Fruit fly (Drosophila melanogaster): ENCODE data around the gene CAH3.

The CAH3 gene

DNA sequence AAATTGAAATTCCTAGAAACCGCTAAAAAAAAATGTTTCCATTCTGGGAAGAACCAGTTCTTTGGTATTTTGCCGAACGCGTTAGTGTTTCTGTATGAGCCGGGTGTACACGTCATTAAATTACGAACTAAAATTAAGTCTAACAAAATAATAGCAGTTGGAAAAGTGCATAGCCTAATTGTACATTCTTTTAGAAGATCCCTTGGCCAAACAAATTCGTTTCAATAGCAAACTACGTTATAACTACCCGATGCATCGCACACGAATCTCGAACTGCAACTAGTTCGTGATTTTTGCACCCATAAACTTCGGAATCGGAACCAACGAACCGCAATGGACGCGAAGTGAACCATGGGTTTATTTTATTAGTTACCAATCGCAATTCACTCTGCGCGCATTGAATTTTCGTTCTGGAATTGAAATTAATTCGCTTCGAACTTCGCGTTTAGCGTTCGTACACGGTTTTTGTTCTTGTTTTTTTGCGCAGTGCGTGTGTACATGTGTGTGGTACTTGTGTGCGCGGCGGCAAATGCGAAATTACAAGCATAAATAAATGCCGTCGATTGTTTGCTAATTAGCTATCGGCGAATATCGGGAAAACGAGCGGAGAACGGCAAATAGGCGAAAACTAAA is at the start of gene CAH3:
TSS of gene CAH3 (plus strand) at position 64 of the 633 bp plus-strand sequence.
- TF ChIP-seq CG12605 (GFP tag; IDR thresholded peaks at IDR 0.05) (peak; percentile 92), Ets98B (GFP tag; IDR thresholded peaks at IDR 0.05) (peak; percentile 95), CG32121 (GFP tag; IDR thresholded peaks at IDR 0.05) (peak; percentile 93), rn (GFP tag; IDR thresholded peaks at IDR 0.05) (peak; percentile 81), Snoo (tag; optimal IDR thresholded peaks at IDR 0.05) (peak; percentile 94), gl (tag; optimal IDR thresholded peaks at IDR 0.05) (peak; percentile 94), fd96Ca (GFP tag; IDR thresholded peaks at IDR 0.05) (peak; percentile 97), CG13204 (GFP tag; optimal IDR thresholded peaks at IDR 0.05) (peak; percentile 84), CG10348 (GFP tag; IDR thresholded peaks at IDR 0.05) (peak; percentile 58; the same call in 1 of the 2 replicates), D1 (tag; optimal IDR thresholded peaks at IDR 0.05) (peak; percentile 72), CG8301 (tag; optimal IDR thresholded peaks at IDR 0.05) (peak; percentile 95), CG9948 (tag; optimal IDR thresholded peaks at IDR 0.05) (peak; percentile 93), Pif1A (GFP tag; optimal IDR thresholded peaks at IDR 0.05) (peak; percentile 95), EcR (GFP tag; optimal IDR thresholded peaks at IDR 0.05) (peak; percentile 33), CG34367 (tag; optimal IDR thresholded peaks at IDR 0.05) (peak; percentile 96), Pif1B (GFP tag; optimal IDR thresholded peaks at IDR 0.05) (peak; percentile 94), CG15710 (tag; optimal IDR thresholded peaks at IDR 0.05) (peak; percentile 96), CG17806 (tag; optimal IDR thresholded peaks at IDR 0.05) (peak; percentile 93), CG8159 (tag; optimal IDR thresholded peaks at IDR 0.05) (peak; percentile 95), CG14655 (GFP tag; optimal IDR thresholded peaks at IDR 0.05) (peak; percentile 96), CG4496 (GFP tag; IDR thresholded peaks at IDR 0.05) (peak; percentile 95)

DNA sequence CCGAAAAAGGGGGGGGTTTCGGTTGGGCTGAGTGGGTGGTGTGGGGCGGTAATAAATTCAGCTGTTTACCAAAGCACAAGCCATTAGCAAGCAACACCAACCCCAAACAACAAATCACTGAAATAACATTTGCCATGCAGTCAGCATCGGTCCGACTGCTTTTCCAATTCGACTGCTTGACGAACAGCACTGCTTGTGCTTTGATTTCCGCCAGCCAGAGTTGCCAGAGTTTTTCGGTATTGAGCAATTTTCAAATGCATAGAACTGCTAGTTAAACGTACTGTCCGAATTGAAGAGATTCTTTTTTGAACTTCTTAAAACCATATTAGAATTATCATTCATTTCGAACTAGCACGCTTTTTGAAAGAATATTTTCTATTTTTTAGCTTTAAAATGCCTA is 46.3 kb upstream of the CAH3 start:
- TF ChIP-seq CG34367 (tag; optimal IDR thresholded peaks at IDR 0.05) = no peak
- no peak for TF ChIP-seq CG32121 (GFP tag; IDR thresholded peaks at IDR 0.05)
- no peak for TF ChIP-seq CG15710 (tag; optimal IDR thresholded peaks at IDR 0.05)
- no peak for TF ChIP-seq Pif1A (GFP tag; optimal IDR thresholded peaks at IDR 0.05)
- TF ChIP-seq Ets98B (GFP tag; IDR thresholded peaks at IDR 0.05) = no peak
- TF ChIP-seq CG10348 (GFP tag; IDR thresholded peaks at IDR 0.05) = no peak
- no peak for TF ChIP-seq CG12605 (GFP tag; IDR thresholded peaks at IDR 0.05)
- TF ChIP-seq CG14655 (GFP tag; optimal IDR thresholded peaks at IDR 0.05) = no peak
- TF ChIP-seq CG8159 (tag; optimal IDR thresholded peaks at IDR 0.05) = no peak
- TF ChIP-seq gl (tag; optimal IDR thresholded peaks at IDR 0.05) = no peak
- TF ChIP-seq Pif1B (GFP tag; optimal IDR thresholded peaks at IDR 0.05) = no peak
- no peak for TF ChIP-seq CG17806 (tag; optimal IDR thresholded peaks at IDR 0.05)
- no peak for TF ChIP-seq rn (GFP tag; IDR thresholded peaks at IDR 0.05)
- TF ChIP-seq fd96Ca (GFP tag; IDR thresholded peaks at IDR 0.05) = no peak
- TF ChIP-seq CG9948 (tag; optimal IDR thresholded peaks at IDR 0.05) = no peak
- no peak for TF ChIP-seq EcR (GFP tag; optimal IDR thresholded peaks at IDR 0.05)
- no peak for TF ChIP-seq CG4496 (GFP tag; IDR thresholded peaks at IDR 0.05)
- no peak for TF ChIP-seq CG13204 (GFP tag; optimal IDR thresholded peaks at IDR 0.05)
- TF ChIP-seq D1 (tag; optimal IDR thresholded peaks at IDR 0.05) = no peak
- TF ChIP-seq Snoo (tag; optimal IDR thresholded peaks at IDR 0.05) = no peak

DNA sequence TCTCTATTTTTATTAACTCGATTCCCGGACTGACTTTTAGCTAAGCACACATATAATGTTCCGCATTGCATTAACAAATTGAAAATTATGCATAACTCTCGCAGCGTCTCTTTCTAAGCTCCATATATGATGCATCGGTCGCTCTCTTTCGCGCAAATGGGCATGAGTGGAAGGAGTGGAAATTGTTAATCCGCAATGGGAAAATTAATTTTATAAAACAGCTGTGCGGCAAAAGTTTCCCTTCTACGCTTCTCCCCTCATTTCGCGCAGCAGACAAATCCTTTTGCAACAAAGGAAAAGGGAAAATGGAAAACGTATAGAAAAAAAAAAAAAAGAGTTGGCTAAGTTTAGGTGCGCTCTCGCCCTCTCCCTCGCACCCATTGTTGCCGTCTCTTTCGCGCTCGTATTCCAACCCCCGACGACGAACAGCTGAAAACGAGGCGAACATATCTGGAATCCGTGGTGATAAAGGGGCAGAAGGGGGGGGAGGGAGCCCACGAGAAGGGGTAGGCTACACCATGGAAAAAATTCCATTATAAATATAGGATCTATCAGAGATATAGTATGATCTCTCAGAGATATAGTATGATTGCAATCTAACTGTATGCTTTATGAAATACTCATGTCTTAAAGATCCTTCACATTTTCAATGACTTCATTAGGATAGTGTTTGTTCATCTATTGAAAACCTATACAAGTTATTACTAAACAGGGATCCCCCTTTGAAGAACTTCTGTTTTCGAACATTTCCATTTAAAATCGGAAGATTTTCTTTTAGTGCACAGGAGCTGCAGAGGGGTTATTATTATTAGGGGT is 44.7 kb upstream of the CAH3 start:
- no peak for TF ChIP-seq CG34367 (tag; optimal IDR thresholded peaks at IDR 0.05)
- no peak for TF ChIP-seq fd96Ca (GFP tag; IDR thresholded peaks at IDR 0.05)
- no peak for TF ChIP-seq D1 (tag; optimal IDR thresholded peaks at IDR 0.05)
- TF ChIP-seq CG32121 (GFP tag; IDR thresholded peaks at IDR 0.05) = no peak
- no peak for TF ChIP-seq CG13204 (GFP tag; optimal IDR thresholded peaks at IDR 0.05)
- TF ChIP-seq CG10348 (GFP tag; IDR thresholded peaks at IDR 0.05) = no peak
- TF ChIP-seq CG12605 (GFP tag; IDR thresholded peaks at IDR 0.05) = no peak
- TF ChIP-seq gl (tag; optimal IDR thresholded peaks at IDR 0.05) = no peak
- no peak for TF ChIP-seq Pif1A (GFP tag; optimal IDR thresholded peaks at IDR 0.05)
- no peak for TF ChIP-seq EcR (GFP tag; optimal IDR thresholded peaks at IDR 0.05)
- TF ChIP-seq Ets98B (GFP tag; IDR thresholded peaks at IDR 0.05) = no peak
- TF ChIP-seq CG17806 (tag; optimal IDR thresholded peaks at IDR 0.05) = no peak
- no peak for TF ChIP-seq CG8301 (tag; optimal IDR thresholded peaks at IDR 0.05)
- no peak for TF ChIP-seq Pif1B (GFP tag; optimal IDR thresholded peaks at IDR 0.05)

dm6 chrX:8637013-8637412 is 44.0 kb upstream of the CAH3 start:
- TF ChIP-seq CG17806 (tag; optimal IDR thresholded peaks at IDR 0.05) (no peak), EcR (GFP tag; optimal IDR thresholded peaks at IDR 0.05) (no peak), Snoo (tag; optimal IDR thresholded peaks at IDR 0.05) (no peak), CG8301 (tag; optimal IDR thresholded peaks at IDR 0.05) (no peak), gl (tag; optimal IDR thresholded peaks at IDR 0.05) (no peak), CG14655 (GFP tag; optimal IDR thresholded peaks at IDR 0.05) (no peak), fd96Ca (GFP tag; IDR thresholded peaks at IDR 0.05) (no peak)

- TF ChIP-seq CG8301 (tag; optimal IDR thresholded peaks at IDR 0.05) (no peak), CG14655 (GFP tag; optimal IDR thresholded peaks at IDR 0.05) (no peak), CG10348 (GFP tag; IDR thresholded peaks at IDR 0.05) (no peak), CG34367 (tag; optimal IDR thresholded peaks at IDR 0.05) (no peak), CG9948 (tag; optimal IDR thresholded peaks at IDR 0.05) (no peak), CG17806 (tag; optimal IDR thresholded peaks at IDR 0.05) (no peak), CG15710 (tag; optimal IDR thresholded peaks at IDR 0.05) (no peak), EcR (GFP tag; optimal IDR thresholded peaks at IDR 0.05) (no peak), Snoo (tag; optimal IDR thresholded peaks at IDR 0.05) (no peak), fd96Ca (GFP tag; IDR thresholded peaks at IDR 0.05) (no peak), CG8159 (tag; optimal IDR thresholded peaks at IDR 0.05) (no peak), CG13204 (GFP tag; optimal IDR thresholded peaks at IDR 0.05) (no peak), CG4496 (GFP tag; IDR thresholded peaks at IDR 0.05) (no peak)
These were observed 40.3 kb upstream of the CAH3 start for dm6 chrX:8640636-8641216.
